Fruit fly (Drosophila melanogaster) whole organism, adult: ENCODE data around the gene CG34278.

Experiments used
- CG14711 ChIP-seq: fragments of 200-800 bp; sonication (Bioruptor generic); optimal IDR thresholded peaks from 2 replicates; lab custom pipeline; 2018; ENCODE audit warnings: missing biosample characterization, mild to moderate bottlenecking, missing genetic modification characterization, moderate library complexity
- CG1620 ChIP-seq: fragments of 200-800 bp; sonication (Bioruptor generic); optimal IDR thresholded peaks from 2 replicates; lab custom pipeline; 2016; ENCODE audit warnings: missing biosample characterization, missing genetic modification characterization
- CG33017 ChIP-seq: fragments of 200-800 bp; sonication (Bioruptor generic); optimal IDR thresholded peaks from 2 replicates; lab custom pipeline; 2018; ENCODE audit warnings: missing biosample characterization, mild to moderate bottlenecking, missing genetic modification characterization, moderate library complexity
- bab1 ChIP-seq: fragments of 200-800 bp; sonication (Bioruptor generic); optimal IDR thresholded peaks from 3 replicates; lab custom pipeline; 2019; ENCODE audit warnings: missing biosample characterization, mild to moderate bottlenecking, missing genetic modification characterization, moderate library complexity
- kay ChIP-seq: fragments of 200-800 bp; sonication (Bioruptor generic); peaks from one replicate; lab custom pipeline; 2016; ENCODE audit warnings: missing biosample characterization, missing genetic modification characterization, borderline replicate concordance

DNA sequence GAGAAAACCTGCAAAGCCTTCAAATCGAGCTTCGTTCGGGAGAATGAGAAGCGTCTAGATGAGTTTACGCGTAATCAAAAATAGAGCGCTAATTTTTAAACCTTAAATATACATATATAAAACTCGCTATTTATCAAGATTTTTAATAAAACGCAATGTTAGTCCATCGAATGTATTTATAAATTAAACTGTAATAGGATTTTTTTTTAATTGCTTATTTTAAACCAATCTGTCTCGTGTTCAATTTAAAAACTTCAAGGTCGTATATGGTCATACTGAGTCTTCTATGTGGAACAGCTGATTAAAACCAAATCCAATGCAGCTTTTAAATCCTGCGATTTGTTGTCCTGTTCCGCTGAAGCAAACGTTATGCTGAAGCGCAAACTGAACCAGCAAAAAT is 30.0 kb downstream of the CG34278 start, which contains the start of gene Smug:
- no peak for TF ChIP-seq CG1620 (GFP tag; lab: Kevin White, UChicago)
- TF ChIP-seq kay (GFP tag; lab: Kevin White, UChicago): no peak
- TF ChIP-seq CG33017 (tag; lab: Kevin White, UChicago): no peak
- TF ChIP-seq CG14711: no peak
- no peak for TF ChIP-seq bab1
